Worm (Caenorhabditis elegans) whole organism, late embryonic: ENCODE data around the gene unc-77.

Source experiments
- T23F11.4 ChIP-seq: fragments of 200-800 bp; sonication (Bioruptor generic); optimal IDR thresholded peaks from 2 replicates; lab custom pipeline; 2018; ENCODE audit warnings: mild to moderate bottlenecking, missing genetic modification characterization, missing compliant biosample characterization
- ahr-1 ChIP-seq: sonication (generic microtip); optimal IDR thresholded peaks from 2 replicates; lab custom pipeline; 2016; ENCODE audit warnings: missing genetic modification characterization, missing compliant biosample characterization
- ama-1 ChIP-seq: fragments of 150-350 bp; optimal IDR thresholded peaks from 2 replicates; lab custom pipeline; 2014
- nfya-1 ChIP-seq: sonication (generic microtip); optimal IDR thresholded peaks from 2 replicates; lab custom pipeline; 2017; ENCODE audit warnings: missing genetic modification characterization, mild to moderate bottlenecking, missing compliant biosample characterization, antibody characterized with exemption, moderate library complexity
- pqm-1 ChIP-seq: sonication (generic microtip); optimal IDR thresholded peaks from 2 replicates; lab custom pipeline; 2016; ENCODE audit warnings: missing genetic modification characterization, missing compliant biosample characterization

ce11 chrIV:6165787-6166186, 17.9 kb downstream of the unc-77 start:
- TF ChIP-seq T23F11.4 (GFP tag; lab: Kevin White, UChicago) (no peak), ama-1 (no peak), ahr-1 (no peak), nfya-1 (tag; lab: Kevin White, UChicago) (no peak), pqm-1 (tag; lab: Kevin White, UChicago) (no peak)
